Worm (Caenorhabditis elegans): ENCODE results near the gene C25D7.15.

C25D7.15 gene

ce11 chrV:15087207-15087706, 27.6 kb downstream of the C25D7.15 start, which contains the start of the genes C01G10.15 and C01G10.6:
Gene C01G10.15, minus strand, starts transcription at chrV:15087307.
Gene C01G10.6, plus strand, starts transcription at chrV:15087656.
- peak; percentile 0 for TF ChIP-seq sma-9 (GFP tag; optimal IDR thresholded peaks at IDR 0.05)
- TF ChIP-seq sma-9 (tag; optimal IDR thresholded peaks at IDR 0.05): no peak
- TF ChIP-seq nhr-6 (tag; optimal IDR thresholded peaks at IDR 0.05): no peak

ce11 chrV:15088613-15089012, 29.0 kb downstream of the C25D7.15 start, which contains the start of gene C01G10.18:
Gene C01G10.18, minus strand, starts transcription at chrV:15088713.
- TF ChIP-seq crh-2 (tag; optimal IDR thresholded peaks at IDR 0.05) (no peak), egl-27 (tag; optimal IDR thresholded peaks at IDR 0.05) (no peak), nhr-77 (tag; optimal IDR thresholded peaks at IDR 0.05) (no peak), snpc-4 (tag; optimal IDR thresholded peaks at IDR 0.05) (no peak), nhr-6 (tag; optimal IDR thresholded peaks at IDR 0.05) (no peak), lin-39 (tag; optimal IDR thresholded peaks at IDR 0.05) (no peak), mbf-1 (tag; optimal IDR thresholded peaks at IDR 0.05) (no peak), zag-1 (tag; optimal IDR thresholded peaks at IDR 0.05) (no peak), nhr-10 (tag; optimal IDR thresholded peaks at IDR 0.05) (no peak), unc-62 (GFP tag; optimal IDR thresholded peaks at IDR 0.05) (no peak), nhr-11 (tag; optimal IDR thresholded peaks at IDR 0.05) (no peak)

ce11 chrV:15089438-15089837, 29.8 kb downstream of the C25D7.15 start, which contains the start of the genes C01G10.5 and C01G10.4:
Gene C01G10.5, minus strand, starts transcription at chrV:15089538.
Gene C01G10.4, plus strand, starts transcription at chrV:15089740.
- TF ChIP-seq mab-5 (tag; optimal IDR thresholded peaks at IDR 0.05) (no peak), nhr-12 (tag; optimal IDR thresholded peaks at IDR 0.05) (no peak), nhr-6 (tag; optimal IDR thresholded peaks at IDR 0.05) (no peak), snpc-4 (tag; optimal IDR thresholded peaks at IDR 0.05) (no peak), mbf-1 (tag; optimal IDR thresholded peaks at IDR 0.05) (no peak), ztf-11 (tag; optimal IDR thresholded peaks at IDR 0.05) (no peak), C34F6.9 (tag; optimal IDR thresholded peaks at IDR 0.05) (no peak), ceh-82 (tag; optimal IDR thresholded peaks at IDR 0.05) (no peak), blmp-1 (tag; optimal IDR thresholded peaks at IDR 0.05; ENCODE audit: insufficient read depth) (no peak), nhr-10 (tag; optimal IDR thresholded peaks at IDR 0.05) (no peak), peb-1 (tag; optimal IDR thresholded peaks at IDR 0.05) (no peak), sma-3 (GFP tag; optimal IDR thresholded peaks at IDR 0.05) (no peak), aly-2 (tag; optimal IDR thresholded peaks at IDR 0.05) (no peak), skn-1 (tag; optimal IDR thresholded peaks at IDR 0.05) (no peak), lin-13 (GFP tag; optimal IDR thresholded peaks at IDR 0.05) (no peak), F13H6.1 (tag; optimal IDR thresholded peaks at IDR 0.05) (no peak), sma-9 (GFP tag; optimal IDR thresholded peaks at IDR 0.05) (no peak), sma-9 (tag; optimal IDR thresholded peaks at IDR 0.05) (no peak), fos-1 (tag; optimal IDR thresholded peaks at IDR 0.05) (no peak), lsy-2 (tag; optimal IDR thresholded peaks at IDR 0.05) (no peak)

ce11 chrV:15090457-15090856, 30.8 kb downstream of the C25D7.15 start, which contains the start of gene C01G10.17:
Gene C01G10.17, plus strand, starts transcription at chrV:15090757.
- TF ChIP-seq aly-2 (tag; optimal IDR thresholded peaks at IDR 0.05) (no peak), mdl-1 (tag; optimal IDR thresholded peaks at IDR 0.05) (no peak), unc-62 (GFP tag; optimal IDR thresholded peaks at IDR 0.05) (no peak), nhr-12 (tag; optimal IDR thresholded peaks at IDR 0.05) (no peak), nhr-6 (tag; optimal IDR thresholded peaks at IDR 0.05) (no peak), lsy-2 (tag; optimal IDR thresholded peaks at IDR 0.05) (no peak), ztf-11 (tag; optimal IDR thresholded peaks at IDR 0.05) (no peak)

- TF ChIP-seq ztf-4 (tag; optimal IDR thresholded peaks at IDR 0.05): no peak
- no peak for TF ChIP-seq nhr-25 (tag; optimal IDR thresholded peaks at IDR 0.05)
- TF ChIP-seq alr-1 (tag; optimal IDR thresholded peaks at IDR 0.05): no peak
- no peak for TF ChIP-seq skn-1 (tag; optimal IDR thresholded peaks at IDR 0.05)
- TF ChIP-seq nhr-129 (tag; optimal IDR thresholded peaks at IDR 0.05): no peak
Observed at ce11 chrV:15092666-15093065, 33.1 kb downstream of the C25D7.15 start, which contains the start of gene txt-12. Gene txt-12, plus strand, starts transcription at chrV:15092966.

ce11 chrV:15094749-15095148, 35.1 kb downstream of the C25D7.15 start, which contains the start of gene srx-78:
Gene srx-78, plus strand, starts transcription at chrV:15095049.
- TF ChIP-seq C34F6.9 (tag; optimal IDR thresholded peaks at IDR 0.05) (no peak), peb-1 (tag; optimal IDR thresholded peaks at IDR 0.05) (no peak), unc-39 (tag; optimal IDR thresholded peaks at IDR 0.05) (no peak), sma-3 (GFP tag; optimal IDR thresholded peaks at IDR 0.05) (no peak), lin-11 (tag; optimal IDR thresholded peaks at IDR 0.05) (no peak), ceh-82 (tag; optimal IDR thresholded peaks at IDR 0.05) (no peak), gmeb-1 (tag; optimal IDR thresholded peaks at IDR 0.05) (no peak), nhr-23 (tag; optimal IDR thresholded peaks at IDR 0.05) (no peak), ama-1 (optimal IDR thresholded peaks at IDR 0.05) (no peak)
